Fruit fly (Drosophila melanogaster) whole organism, adult: ENCODE data around the gene tyn.

Experiments
- CG11617 ChIP-seq: fragments of 200-800 bp; sonication (Bioruptor generic); optimal IDR thresholded peaks from 2 replicates; lab custom pipeline; 2017; ENCODE audit warnings: mild to moderate bottlenecking, missing biosample characterization, missing genetic modification reagents, missing genetic modification characterization
- CG12768 ChIP-seq: fragments of 200-800 bp; sonication (Bioruptor generic); optimal IDR thresholded peaks from 2 replicates; lab custom pipeline; 2017; ENCODE audit warnings: missing biosample characterization, missing genetic modification characterization, mild to moderate bottlenecking, moderate library complexity, missing genetic modification reagents
- CG33017 ChIP-seq: fragments of 200-800 bp; sonication (Bioruptor generic); optimal IDR thresholded peaks from 2 replicates; lab custom pipeline; 2018; ENCODE audit warnings: missing biosample characterization, mild to moderate bottlenecking, missing genetic modification characterization, moderate library complexity
- CG5204 ChIP-seq: fragments of 200-800 bp; sonication (Bioruptor generic); optimal IDR thresholded peaks from 2 replicates; lab custom pipeline; 2016; ENCODE audit warnings: missing biosample characterization, missing genetic modification characterization
- CG7045 ChIP-seq: fragments of 200-800 bp; sonication (Bioruptor generic); optimal IDR thresholded peaks from 2 replicates; lab custom pipeline; 2017; ENCODE audit warnings: missing biosample characterization, mild to moderate bottlenecking, missing genetic modification characterization
- CG7101 ChIP-seq: fragments of 200-800 bp; sonication (Bioruptor generic); optimal IDR thresholded peaks from 2 replicates; lab custom pipeline; 2018; ENCODE audit warnings: missing biosample characterization, mild to moderate bottlenecking, missing genetic modification characterization, moderate library complexity
- Clk ChIP-seq: fragments of 200-800 bp; sonication (Bioruptor generic); optimal IDR thresholded peaks from 2 replicates; lab custom pipeline; 2017; ENCODE audit warnings: missing biosample characterization, missing genetic modification characterization
- Hr96 ChIP-seq: fragments of 200-800 bp; sonication (Bioruptor generic); optimal IDR thresholded peaks from 2 replicates; lab custom pipeline; 2016; ENCODE audit warnings: missing biosample characterization, missing genetic modification characterization
- cic ChIP-seq: fragments of 200-800 bp; sonication (Bioruptor generic); optimal IDR thresholded peaks from 2 replicates; lab custom pipeline; 2017; ENCODE audit warnings: missing biosample characterization, mild to moderate bottlenecking, missing genetic modification characterization, moderate library complexity
- kay ChIP-seq: fragments of 200-800 bp; sonication (Bioruptor generic); peaks from one replicate; lab custom pipeline; 2016; ENCODE audit warnings: missing biosample characterization, missing genetic modification characterization, borderline replicate concordance
- ovo ChIP-seq: fragments of 200-800 bp; sonication (Bioruptor generic); optimal IDR thresholded peaks from 2 replicates; lab custom pipeline; 2016; ENCODE audit warnings: missing biosample characterization, missing genetic modification characterization
- pad ChIP-seq: fragments of 200-800 bp; sonication (Bioruptor generic); optimal IDR thresholded peaks from 3 replicates; lab custom pipeline; 2017; ENCODE audit warnings: missing biosample characterization, missing genetic modification characterization, mild to moderate bottlenecking, moderate library complexity, missing genetic modification reagents
- tj ChIP-seq: fragments of 200-800 bp; sonication (Bioruptor generic); optimal IDR thresholded peaks from 3 replicates; lab custom pipeline; 2017; ENCODE audit warnings: missing biosample characterization, mild to moderate bottlenecking, missing genetic modification characterization, moderate library complexity

- TF ChIP-seq ovo (GFP tag; lab: Kevin White, UChicago) (peak; percentile 88), CG33017 (tag; lab: Kevin White, UChicago) (no peak), kay (no peak), CG11617 (no peak), CG5204 (GFP tag; lab: Kevin White, UChicago) (no peak), Hr96 (GFP tag; lab: Kevin White, UChicago) (no peak), pad (GFP tag; lab: Kevin White, UChicago) (peak; percentile 24), CG12768 (no peak), CG7101 (tag; lab: Kevin White, UChicago) (peak; percentile 16), tj (no peak), cic (GFP tag; lab: Kevin White, UChicago) (no peak), CG7045 (GFP tag; lab: Kevin White, UChicago) (no peak), Clk (GFP tag; lab: Kevin White, UChicago) (no peak)
Observed at dm6 chrX:245802-246201, 105.7 kb downstream of the tyn start, which contains the start of the genes CG3038 and G9a.
